Worm (Caenorhabditis elegans): ENCODE measurements around the gene pde-12.

Gene pde-12

DNA sequence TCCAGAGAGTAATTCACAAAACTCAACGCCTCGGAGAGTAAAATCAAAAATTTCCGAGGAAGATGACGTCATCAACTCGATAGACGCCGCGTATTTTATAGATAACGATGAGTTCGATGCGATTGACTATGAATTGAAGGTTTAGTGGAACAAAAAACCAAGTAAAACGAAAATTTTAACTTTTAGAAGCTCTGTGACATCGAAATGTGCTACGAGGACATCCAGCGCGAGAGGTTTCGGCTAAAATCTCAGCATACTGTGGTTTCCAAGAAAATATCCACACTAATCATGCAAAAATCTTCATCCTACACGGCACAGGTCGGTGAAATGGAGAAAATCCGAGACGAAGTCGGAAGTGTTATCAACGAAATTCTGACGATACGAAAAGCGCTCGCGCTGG, 24.8 kb upstream of the pde-12 start (continued):
- TF ChIP-seq ztf-28 (GFP tag; IDR thresholded peaks at IDR 0.05), result no peak
- TF ChIP-seq tbp1 (GFP tag; optimal IDR thresholded peaks at IDR 0.05), result no peak
- TF ChIP-seq rpc-1 (optimal IDR thresholded peaks at IDR 0.05), result no peak
- TF ChIP-seq rpc-1 (tag; optimal IDR thresholded peaks at IDR 0.05), result no peak
- no peak for TF ChIP-seq nfya-2 (GFP tag; IDR thresholded peaks at IDR 0.05)
- no peak for TF ChIP-seq gei-17 (GFP tag; optimal IDR thresholded peaks at IDR 0.05)

DNA sequence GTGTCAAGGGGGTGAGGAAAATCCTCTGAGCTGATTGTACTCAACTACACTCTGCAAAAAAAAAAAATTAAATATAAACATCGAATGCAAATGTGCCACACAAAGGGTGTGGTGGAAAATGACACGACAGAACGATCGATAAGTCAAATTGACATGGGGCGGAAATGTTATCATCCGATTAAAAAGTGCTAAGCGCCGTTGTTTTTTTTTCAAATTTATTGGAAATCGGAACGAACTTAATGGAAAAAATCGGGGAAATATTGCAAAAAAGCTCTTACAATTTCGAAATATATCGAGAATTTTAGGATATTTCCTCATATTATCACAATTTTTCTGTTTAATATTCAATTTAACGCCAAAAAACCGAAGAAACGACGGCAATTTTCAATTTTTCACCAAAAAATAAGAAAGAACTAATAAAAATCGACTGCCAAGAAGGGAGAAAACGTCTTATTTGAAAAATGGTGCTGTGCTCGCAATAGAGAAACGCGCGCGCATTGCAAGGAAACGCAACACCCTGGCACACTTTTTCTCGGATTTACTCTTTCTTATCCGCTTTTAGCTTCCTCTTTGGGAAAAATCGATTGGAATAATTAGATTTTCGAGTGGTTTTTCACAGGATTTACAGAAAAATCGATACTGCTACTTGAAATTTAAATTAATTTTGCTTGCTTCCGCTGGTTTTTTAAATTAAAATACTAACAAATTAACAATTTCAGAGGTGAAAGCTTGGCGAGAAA, 24.0 kb upstream of the pde-12 start, which contains the start of the genes cey-4 and vps-50:
Gene cey-4 (minus strand): TSS at position 51 of the 740 bp plus-strand sequence.
Gene vps-50 (plus strand): TSS at position 541 of the 740 bp plus-strand sequence.
- TF ChIP-seq nhr-80 (tag; optimal IDR thresholded peaks at IDR 0.05), result peak; percentile 8
- no peak for TF ChIP-seq him-1 (tag; optimal IDR thresholded peaks at IDR 0.05)
- TF ChIP-seq attf-5 (GFP tag; optimal IDR thresholded peaks at IDR 0.05), result peak; percentile 19
- TF ChIP-seq let-607 (tag; optimal IDR thresholded peaks at IDR 0.05), result peak; percentile 44 to 71
- TF ChIP-seq cebp-1 (GFP tag; IDR thresholded peaks at IDR 0.05), result no peak
- peak; percentile 3 for TF ChIP-seq cebp-1 (tag; optimal IDR thresholded peaks at IDR 0.05)

DNA sequence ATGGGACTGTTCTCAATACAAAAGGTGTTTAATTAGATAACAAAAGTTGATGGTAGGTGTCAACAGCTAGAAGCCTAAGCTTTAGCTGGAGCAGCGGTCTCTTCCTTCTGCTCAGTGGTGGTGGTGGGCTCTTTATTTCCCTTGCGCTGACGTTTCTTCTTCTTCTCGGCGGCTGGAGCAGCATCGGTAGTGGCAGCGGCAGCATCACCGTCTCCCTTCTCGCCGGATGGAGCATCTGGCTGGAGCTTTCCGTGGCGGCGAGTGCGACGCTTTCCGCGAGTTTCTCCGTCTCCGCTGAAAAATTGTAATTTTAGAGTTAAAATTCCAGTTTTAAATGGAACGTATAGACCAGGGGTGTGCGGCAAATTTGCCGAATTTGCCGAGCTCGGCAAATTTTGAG, 22.3 kb upstream of the pde-12 start:
- TF ChIP-seq F22D6.2 (tag; optimal IDR thresholded peaks at IDR 0.05), result no peak
- TF ChIP-seq attf-3 (GFP tag; conservative IDR thresholded peaks at IDR 0.05), result no peak
- no peak for TF ChIP-seq hmg-20 (GFP tag; IDR thresholded peaks at IDR 0.05)
- peak; percentile 75 for TF ChIP-seq egrh-3 (GFP tag; IDR thresholded peaks at IDR 0.05)
- no peak for TF ChIP-seq Y56A3A.18 (GFP tag; IDR thresholded peaks at IDR 0.05)
- no peak for TF ChIP-seq madf-6 (GFP tag; IDR thresholded peaks at IDR 0.05)
- TF ChIP-seq mes-4 (tag; optimal IDR thresholded peaks at IDR 0.05), result no peak
- TF ChIP-seq unc-62 (GFP tag; optimal IDR thresholded peaks at IDR 0.05), result no peak
- no peak for TF ChIP-seq repo-1 (tag; optimal IDR thresholded peaks at IDR 0.05)
- TF ChIP-seq nhr-120 (GFP tag; IDR thresholded peaks at IDR 0.05), result no peak
- peak; percentile 70; the same call in 1 of the 2 replicates for TF ChIP-seq zfh-2 (GFP tag; conservative IDR thresholded peaks at IDR 0.05)
- TF ChIP-seq tbx-9 (tag; optimal IDR thresholded peaks at IDR 0.05; ENCODE audit: borderline replicate concordance), result no peak
- TF ChIP-seq sptf-2 (GFP tag; optimal IDR thresholded peaks at IDR 0.05), result no peak
- no peak for TF ChIP-seq ceh-58 (GFP tag; IDR thresholded peaks at IDR 0.05)
- TF ChIP-seq F33H1.4 (GFP tag; IDR thresholded peaks at IDR 0.05), result no peak
- TF ChIP-seq snpc-1.3 (tag; optimal IDR thresholded peaks at IDR 0.05; ENCODE audit: insufficient read depth), result no peak

DNA sequence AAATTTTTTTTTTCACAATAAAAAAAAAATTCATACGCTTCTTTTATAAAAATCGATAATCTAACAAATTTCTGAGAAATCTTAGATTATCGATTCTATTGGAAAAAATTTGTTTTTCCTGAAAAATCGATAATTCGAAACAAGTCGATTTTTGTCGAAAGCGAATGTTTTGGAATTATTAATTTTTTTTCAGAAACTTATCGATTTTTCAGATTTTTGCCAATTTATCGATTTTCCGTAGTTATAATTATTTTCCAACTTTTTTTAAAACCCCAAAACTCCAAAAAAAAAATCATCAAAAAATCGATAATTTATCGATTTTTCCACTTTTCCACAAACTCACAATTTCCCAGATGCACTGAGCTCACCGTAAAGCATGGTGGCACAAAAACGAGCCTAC, 16.6 kb upstream of the pde-12 start:
- TF ChIP-seq pbrm-1 (GFP tag; IDR thresholded peaks at IDR 0.05) (no peak), nfya-2 (GFP tag; IDR thresholded peaks at IDR 0.05) (no peak)

DNA sequence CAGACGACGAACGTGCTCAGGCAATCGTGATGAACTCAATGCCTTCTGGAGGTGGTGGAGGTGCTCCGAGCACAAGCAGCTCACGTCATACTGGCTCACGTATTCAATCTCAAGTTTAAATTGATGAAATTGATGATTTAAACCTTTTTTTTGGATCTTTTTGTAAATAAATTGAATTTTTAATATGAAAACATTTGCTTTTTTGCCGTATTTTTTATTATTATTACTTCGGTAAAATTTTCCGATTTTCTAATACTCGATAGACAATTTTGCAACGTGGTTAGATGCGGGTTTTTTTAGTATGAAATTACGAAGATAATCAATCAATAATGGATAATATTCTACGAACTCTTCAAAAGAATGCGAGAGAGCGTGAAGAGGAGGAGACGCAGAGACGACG, 13.2 kb upstream of the pde-12 start, which contains the start of gene oxi-1:
Gene oxi-1 (plus strand): TSS at position 301 of the 400 bp plus-strand sequence.
- TF ChIP-seq Y79H2A.3 (GFP tag; conservative IDR thresholded peaks at IDR 0.05), result no peak
- TF ChIP-seq tbp1 (GFP tag; optimal IDR thresholded peaks at IDR 0.05), result no peak
- no peak for TF ChIP-seq Y67H2A.10 (GFP tag; conservative IDR thresholded peaks at IDR 0.05)
- no peak for TF ChIP-seq hlh-26 (GFP tag; conservative IDR thresholded peaks at IDR 0.05)
- no peak for TF ChIP-seq mcd-1 (GFP tag; IDR thresholded peaks at IDR 0.05)
- TF ChIP-seq ceh-91 (GFP tag; IDR thresholded peaks at IDR 0.05), result no peak
- no peak for TF ChIP-seq D2030.7 (GFP tag; IDR thresholded peaks at IDR 0.05)
- TF ChIP-seq rpc-1 (optimal IDR thresholded peaks at IDR 0.05), result no peak
- no peak for TF ChIP-seq rpc-1 (tag; optimal IDR thresholded peaks at IDR 0.05)
- no peak for TF ChIP-seq C17E4.6 (GFP tag; IDR thresholded peaks at IDR 0.05)
- no peak for TF ChIP-seq C06A6.2 (GFP tag; conservative IDR thresholded peaks at IDR 0.05)
- no peak for TF ChIP-seq ztf-18 (tag; optimal IDR thresholded peaks at IDR 0.05)
- no peak for TF ChIP-seq dox-1 (GFP tag; IDR thresholded peaks at IDR 0.05)

Measured in whole organism, young adult.